Fruit fly (Drosophila melanogaster) whole organism, wandering third instar larva: ENCODE data around the gene Pglym78.

Experiments used
- Abd-B ChIP-seq: fragments of >200 bp; optimal IDR thresholded peaks from 2 replicates; lab custom pipeline; 2017; ENCODE audit warnings: missing biosample characterization, missing genetic modification characterization
- CG32264 ChIP-seq: fragments of 200-800 bp; sonication (Bioruptor generic); optimal IDR thresholded peaks from 2 replicates; lab custom pipeline; 2016; ENCODE audit warnings: missing biosample characterization, missing genetic modification characterization
- CG9705 ChIP-seq: fragments of 200-800 bp; sonication (Bioruptor generic); optimal IDR thresholded peaks from 2 replicates; lab custom pipeline; 2018; ENCODE audit warnings: missing biosample characterization, mild to moderate bottlenecking, missing genetic modification characterization
- CrebA ChIP-seq: fragments of 200-800 bp; sonication (Bioruptor generic); optimal IDR thresholded peaks from 2 replicates; lab custom pipeline; 2016; ENCODE audit warnings: missing biosample characterization, mild to moderate bottlenecking, missing genetic modification characterization, borderline replicate concordance
- Dfd ChIP-seq: fragments of >200 bp; optimal IDR thresholded peaks from 2 replicates; lab custom pipeline; 2017; ENCODE audit warnings: missing biosample characterization, missing genetic modification characterization
- Dif ChIP-seq: fragments of 200-275, 200-300 bp; sonication (Bioruptor generic); optimal IDR thresholded peaks from 2 replicates; lab custom pipeline; 2018; ENCODE audit warnings: missing biosample characterization, missing genetic modification characterization; ENCODE audit not compliant: partially characterized antibody
- GATAd ChIP-seq: sonication (Bioruptor generic); optimal IDR thresholded peaks from 2 replicates; lab custom pipeline; 2016; ENCODE audit warnings: missing biosample characterization, missing genetic modification characterization
- HLH106 ChIP-seq: fragments of 200-800 bp; optimal IDR thresholded peaks from 3 replicates; lab custom pipeline; 2019; ENCODE audit warnings: missing biosample characterization, mild to moderate bottlenecking, missing genetic modification characterization, moderate library complexity
- Hnf4 ChIP-seq: fragments of 200-800 bp; sonication (Bioruptor generic); optimal IDR thresholded peaks from 2 replicates; lab custom pipeline; 2016; ENCODE audit warnings: missing biosample characterization, mild to moderate bottlenecking, missing genetic modification characterization
- Hr78 ChIP-seq: fragments of >200 bp; optimal IDR thresholded peaks from 2 replicates; lab custom pipeline; 2017; ENCODE audit warnings: missing biosample characterization, missing genetic modification characterization
- Hr83 ChIP-seq: fragments of 200-300 bp; sonication (Bioruptor generic); optimal IDR thresholded peaks from 2 replicates; lab custom pipeline; 2016; ENCODE audit warnings: missing biosample characterization, mild to moderate bottlenecking, missing genetic modification characterization, moderate library complexity; ENCODE audit not compliant: poor library complexity, severe bottlenecking
- Jra ChIP-seq: sonication (Bioruptor generic); optimal IDR thresholded peaks from 2 replicates; lab custom pipeline; 2016; ENCODE audit warnings: missing biosample characterization, missing genetic modification characterization
- Mio ChIP-seq: sonication (Bioruptor generic); optimal IDR thresholded peaks from 2 replicates; lab custom pipeline; 2016; ENCODE audit warnings: missing biosample characterization, missing genetic modification characterization
- N ChIP-seq: fragments of >200 bp; optimal IDR thresholded peaks from 2 replicates; lab custom pipeline; 2018; ENCODE audit warnings: missing biosample characterization, missing external identifiers, missing genetic modification characterization
- OdsH ChIP-seq: fragments of 200-800 bp; sonication (Bioruptor generic); optimal IDR thresholded peaks from 2 replicates; lab custom pipeline; 2016; ENCODE audit warnings: missing biosample characterization, mild to moderate bottlenecking, missing genetic modification characterization
- Vsx2 ChIP-seq: fragments of 200-300, 225-300 bp; sonication (Bioruptor generic); optimal IDR thresholded peaks from 2 replicates; lab custom pipeline; 2018; ENCODE audit warnings: missing biosample characterization, missing genetic modification characterization; ENCODE audit not compliant: partially characterized antibody
- br ChIP-seq: fragments of 200-800 bp; sonication (Bioruptor generic); optimal IDR thresholded peaks from 2 replicates; lab custom pipeline; 2016; ENCODE audit warnings: missing biosample characterization, missing genetic modification characterization
- brk ChIP-seq: fragments of 200-800 bp; sonication (Bioruptor generic); optimal IDR thresholded peaks from 2 replicates; lab custom pipeline; 2016; ENCODE audit warnings: missing biosample characterization, mild to moderate bottlenecking, missing genetic modification characterization
- dl ChIP-seq, 2 experiments: fragments of 175-275, 200-275 bp in 1 of 2; fragments of 200-275 bp in 1 of 2; sonication (Bioruptor generic); optimal IDR thresholded peaks; lab custom pipeline; 2018; ENCODE audit warnings: mild to moderate bottlenecking in 2 of 2, missing biosample characterization in 2 of 2, missing genetic modification characterization in 2 of 2, moderate library complexity in 2 of 2; ENCODE audit not compliant: partially characterized antibody in 2 of 2, insufficient read depth in 1 of 2
- dmrt93B ChIP-seq: fragments of 200-800 bp; sonication (Bioruptor generic); optimal IDR thresholded peaks from 2 replicates; lab custom pipeline; 2018; ENCODE audit warnings: missing biosample characterization, mild to moderate bottlenecking, missing genetic modification characterization
- dsf ChIP-seq: sonication (Bioruptor generic); optimal IDR thresholded peaks from 2 replicates; lab custom pipeline; 2016; ENCODE audit warnings: missing biosample characterization, missing genetic modification characterization, borderline replicate concordance
- ey ChIP-seq: fragments of 200-800 bp; sonication (Bioruptor generic); optimal IDR thresholded peaks from 2 replicates; lab custom pipeline; 2016; ENCODE audit warnings: missing biosample characterization, missing genetic modification characterization
- foxo ChIP-seq, 2 experiments: fragments of 200-800 bp; sonication (Bioruptor generic); optimal IDR thresholded peaks; 2 replicates in 1 of 2; 3 replicates in 1 of 2; lab custom pipeline; 2016 to 2017; ENCODE audit warnings: missing biosample characterization in 2 of 2, missing genetic modification characterization in 2 of 2
- fru ChIP-seq: fragments of 200-800 bp; sonication (Bioruptor generic); optimal IDR thresholded peaks from 3 replicates; lab custom pipeline; 2016; ENCODE audit warnings: missing biosample characterization, mild to moderate bottlenecking, missing genetic modification characterization
- h ChIP-seq: fragments of 200-800 bp; sonication (Bioruptor generic); optimal IDR thresholded peaks from 3 replicates; lab custom pipeline; 2016; ENCODE audit warnings: missing biosample characterization, mild to moderate bottlenecking, missing genetic modification characterization
- jim ChIP-seq: fragments of 175-275, 200-325 bp; sonication (Bioruptor generic); optimal IDR thresholded peaks from 2 replicates; lab custom pipeline; 2016; ENCODE audit warnings: missing biosample characterization, mild to moderate bottlenecking, missing genetic modification characterization
- pan ChIP-seq: fragments of >200 bp; optimal IDR thresholded peaks from 2 replicates; lab custom pipeline; 2017
- psq ChIP-seq: fragments of 200-800 bp; sonication (Bioruptor generic); optimal IDR thresholded peaks from 3 replicates; lab custom pipeline; 2017; ENCODE audit warnings: missing biosample characterization, mild to moderate bottlenecking, missing genetic modification characterization, moderate library complexity
- rgr ChIP-seq: fragments of 200-800 bp; sonication (Bioruptor generic); optimal IDR thresholded peaks from 3 replicates; lab custom pipeline; 2016; ENCODE audit warnings: missing biosample characterization, mild to moderate bottlenecking, missing genetic modification characterization
- sage ChIP-seq: fragments of 200-800 bp; sonication (Bioruptor generic); optimal IDR thresholded peaks from 2 replicates; lab custom pipeline; 2016; ENCODE audit warnings: missing biosample characterization, mild to moderate bottlenecking, missing genetic modification characterization
- usp ChIP-seq: fragments of >200 bp; optimal IDR thresholded peaks from 2 replicates; lab custom pipeline; 2017; ENCODE audit warnings: missing biosample characterization, missing genetic modification characterization
- woc ChIP-seq: sonication (Bioruptor generic); optimal IDR thresholded peaks from 2 replicates; lab custom pipeline; 2016; ENCODE audit warnings: missing biosample characterization, mild to moderate bottlenecking, missing genetic modification characterization

Gene Pglym78

dm6 chr3R:29164930-29165693 lies 17.1 kb downstream of the Pglym78 start, which contains the start of gene CG11898:
TSS of gene CG11898 (plus strand) at chr3R:29165643.
- TF ChIP-seq HLH106 = peak; percentile 40
- TF ChIP-seq h (GFP tag; lab: Kevin White, UChicago) = peak; percentile 78
- no peak for TF ChIP-seq CrebA
- no peak for TF ChIP-seq CG9705
- peak in 1 of 2 experiments; percentile 62 for TF ChIP-seq foxo (GFP tag; optimal IDR thresholded peaks at IDR 0.05; lab: Kevin White, UChicago)
- TF ChIP-seq CG32264 (GFP tag; lab: Kevin White, UChicago) = no peak
- peak; percentile 64 for TF ChIP-seq rgr
- no peak for TF ChIP-seq brk
- no peak for TF ChIP-seq dmrt93B (GFP tag; lab: Kevin White, UChicago)
- peak; percentile 67 for TF ChIP-seq br
- TF ChIP-seq psq (GFP tag; lab: Kevin White, UChicago) = peak; percentile 16
- TF ChIP-seq Dif = no peak
- no peak for TF ChIP-seq dl (GFP tag; optimal IDR thresholded peaks at IDR 0.05; lab: Kevin White, UChicago; ENCODE audit: insufficient read depth in 1 of 2, partially characterized antibody in 2 of 2)
- TF ChIP-seq pan (lab: Kevin White, UChicago) = no peak
- peak; percentile 77 for TF ChIP-seq fru (GFP tag; lab: Kevin White, UChicago)
- peak; percentile 35 for TF ChIP-seq OdsH
- TF ChIP-seq ey (GFP tag; lab: Kevin White, UChicago) = peak; percentile 54
- TF ChIP-seq N (GFP tag; lab: Kevin White, UChicago) = no peak

- TF ChIP-seq N (GFP tag; lab: Kevin White, UChicago) (no peak), CrebA (no peak), brk (no peak), h (GFP tag; lab: Kevin White, UChicago) (no peak), Vsx2 (GFP tag; lab: Kevin White, UChicago) (no peak), Hr83 (GFP tag; lab: Kevin White, UChicago) (no peak), psq (GFP tag; lab: Kevin White, UChicago) (no peak), pan (lab: Kevin White, UChicago) (no peak), jim (GFP tag; lab: Kevin White, UChicago) (no peak), Abd-B (GFP tag; lab: Kevin White, UChicago) (no peak), Dfd (no peak), Dif (no peak)
Measured at dm6 chr3R:29190984-29191383, 42.9 kb downstream of the Pglym78 start.

- no peak for TF ChIP-seq CG9705
- TF ChIP-seq Abd-B (GFP tag; lab: Kevin White, UChicago) = no peak
- TF ChIP-seq Dfd = no peak
- TF ChIP-seq GATAd (GFP tag; lab: Kevin White, UChicago) = no peak
- TF ChIP-seq Hnf4 = no peak
- TF ChIP-seq Mio = no peak
- no peak for TF ChIP-seq N (GFP tag; lab: Kevin White, UChicago)
Measured at dm6 chr3R:29194957-29195356, 46.9 kb downstream of the Pglym78 start, which contains the start of gene jus. TSS of gene jus (minus strand) at chr3R:29194994.

- TF ChIP-seq usp (GFP tag; lab: Kevin White, UChicago) (no peak), dmrt93B (GFP tag; lab: Kevin White, UChicago) (no peak), Jra (GFP tag; lab: Kevin White, UChicago) (no peak)
Measured at dm6 chr3R:29196967-29197611, 49.0 kb downstream of the Pglym78 start, which contains the start of gene CG14515. TSS of gene CG14515 (plus strand) at chr3R:29197556.

- TF ChIP-seq Hr83 (GFP tag; lab: Kevin White, UChicago) = no peak
- no peak for TF ChIP-seq CG9705
- no peak for TF ChIP-seq Hr78 (GFP tag; lab: Kevin White, UChicago)
- no peak for TF ChIP-seq Mio
- TF ChIP-seq CG32264 (GFP tag; lab: Kevin White, UChicago) = no peak
- no peak for TF ChIP-seq ey (GFP tag; lab: Kevin White, UChicago)
- no peak for TF ChIP-seq sage (GFP tag; lab: Kevin White, UChicago)
- TF ChIP-seq h (GFP tag; lab: Kevin White, UChicago) = no peak
- TF ChIP-seq woc (GFP tag; lab: Kevin White, UChicago) = no peak
- no peak for TF ChIP-seq psq (GFP tag; lab: Kevin White, UChicago)
- TF ChIP-seq pan (lab: Kevin White, UChicago) = no peak
- no peak for TF ChIP-seq brk
- TF ChIP-seq fru (GFP tag; lab: Kevin White, UChicago) = no peak
- TF ChIP-seq N (GFP tag; lab: Kevin White, UChicago) = no peak
- TF ChIP-seq dsf (GFP tag; lab: Kevin White, UChicago) = no peak
- no peak for TF ChIP-seq GATAd (GFP tag; lab: Kevin White, UChicago)
- TF ChIP-seq CrebA = no peak
- no peak for TF ChIP-seq Dif
Measured at dm6 chr3R:29198299-29198698, 50.3 kb downstream of the Pglym78 start.
